Fruit fly (Drosophila melanogaster) whole organism, embryonic: ENCODE results near the gene CG43163.

Experiments used
- ATbp ChIP-seq: fragments of 200-800 bp; sonication (Bioruptor generic); optimal IDR thresholded peaks from 2 replicates; lab custom pipeline; 2017; ENCODE audit warnings: missing biosample characterization, mild to moderate bottlenecking, missing genetic modification characterization, missing genetic modification reagents
- Antp ChIP-seq: fragments of 200-800 bp; sonication (Bioruptor generic); optimal IDR thresholded peaks from 3 replicates; lab custom pipeline; 2016; ENCODE audit warnings: missing biosample characterization, missing genetic modification characterization
- Awh ChIP-seq: fragments of 200-800 bp; sonication (Bioruptor generic); IDR thresholded peaks from 2 replicates; pipeline ENCODE4, ENCODE4 v1.3.6; 2022; ENCODE audit warnings: missing biosample characterization, missing genetic modification characterization
- Bgb ChIP-seq: fragments of 200-800 bp; sonication (Bioruptor generic); IDR thresholded peaks from 2 replicates; pipeline ENCODE4 v1.3.6; 2022; ENCODE audit warnings: missing biosample characterization, missing genetic modification characterization; ENCODE audit not compliant: partially characterized antibody
- Bteb2 ChIP-seq: fragments of 200-800 bp; sonication (Bioruptor generic); optimal IDR thresholded peaks from 2 replicates; lab custom pipeline; 2016; ENCODE audit warnings: missing biosample characterization, missing genetic modification characterization
- CG14710 ChIP-seq: fragments of 200-800 bp; sonication (Bioruptor generic); optimal IDR thresholded peaks from 3 replicates; lab custom pipeline; 2019; ENCODE audit warnings: missing biosample characterization, mild to moderate bottlenecking, missing genetic modification characterization, moderate library complexity
- CG14965 ChIP-seq: fragments of 200-800 bp; sonication (Bioruptor generic); optimal IDR thresholded peaks from 2 replicates; lab custom pipeline; 2016; ENCODE audit warnings: missing biosample characterization, missing genetic modification characterization, borderline replicate concordance
- CG17359 ChIP-seq: fragments of 200-800 bp; sonication (Bioruptor generic); optimal IDR thresholded peaks from 3 replicates; lab custom pipeline; 2018; ENCODE audit warnings: missing biosample characterization, mild to moderate bottlenecking, missing genetic modification characterization, moderate library complexity
- CG17361 ChIP-seq: fragments of 200-800 bp; sonication (Bioruptor generic); IDR thresholded peaks from 3 replicates; pipeline ENCODE4 v1.3.6; 2022; ENCODE audit warnings: missing biosample characterization, missing genetic modification characterization
- CG2678 ChIP-seq: fragments of 200-800 bp; sonication (Bioruptor generic); optimal IDR thresholded peaks from 3 replicates; lab custom pipeline; 2019; ENCODE audit warnings: missing biosample characterization, mild to moderate bottlenecking, missing genetic modification characterization, moderate library complexity
- CG3995 ChIP-seq: fragments of 200-800 bp; sonication (Bioruptor generic); optimal IDR thresholded peaks from 3 replicates; lab custom pipeline; 2016; ENCODE audit warnings: missing biosample characterization, missing genetic modification characterization
- CG6272 ChIP-seq: fragments of 200-800 bp; sonication (Bioruptor generic); IDR thresholded peaks from 2 replicates; pipeline ENCODE4 v1.3.6; 2022; ENCODE audit warnings: missing biosample characterization, missing genetic modification characterization
- CrebB ChIP-seq: fragments of 200-800 bp; sonication (Bioruptor generic); optimal IDR thresholded peaks from 3 replicates; lab custom pipeline; 2018; ENCODE audit warnings: missing biosample characterization, mild to moderate bottlenecking, missing genetic modification characterization
- Eip74EF ChIP-seq, 2 experiments: fragments of 200-800 bp in 1 of 2; fragments of >200 bp in 1 of 2; sonication (Bioruptor generic) in 1 of 2; optimal IDR thresholded peaks; 2 replicates each; lab custom pipeline; 2017 to 2019; ENCODE audit warnings: missing biosample characterization in 2 of 2, missing genetic modification characterization in 2 of 2, mild to moderate bottlenecking in 1 of 2, moderate library complexity in 1 of 2
- HmgD ChIP-seq: fragments of 200-800 bp; sonication (Bioruptor generic); optimal IDR thresholded peaks from 3 replicates; lab custom pipeline; 2016; ENCODE audit warnings: missing biosample characterization, missing genetic modification characterization
- Hsf ChIP-seq: fragments of 200-800 bp; sonication (Bioruptor generic); optimal IDR thresholded peaks from 3 replicates; lab custom pipeline; 2016; ENCODE audit warnings: missing biosample characterization, missing genetic modification characterization
- Lhr ChIP-seq: fragments of 200-800 bp; sonication (Bioruptor generic); optimal IDR thresholded peaks from 3 replicates; lab custom pipeline; 2017; ENCODE audit warnings: mild to moderate bottlenecking, missing biosample characterization, missing genetic modification reagents, missing genetic modification characterization
- MTF-1 ChIP-seq: fragments of 200-800 bp; sonication (Bioruptor generic); optimal IDR thresholded peaks from 2 replicates; lab custom pipeline; 2018; ENCODE audit warnings: missing biosample characterization, mild to moderate bottlenecking, missing genetic modification characterization, borderline replicate concordance
- Oli ChIP-seq: fragments of 200-800 bp; sonication (Bioruptor generic); optimal IDR thresholded peaks from 2 replicates; lab custom pipeline; 2018; ENCODE audit warnings: missing biosample characterization, mild to moderate bottlenecking, missing genetic modification characterization, moderate library complexity
- Optix ChIP-seq: fragments of 200-800 bp; sonication (Bioruptor generic); IDR thresholded peaks from 3 replicates; pipeline ENCODE4 v1.3.6; 2022; ENCODE audit warnings: missing biosample characterization, missing genetic modification characterization
- Ravus ChIP-seq: fragments of 200-800 bp; sonication (Bioruptor generic); IDR thresholded peaks from 2 replicates; pipeline ENCODE4 v1.3.6; 2022; ENCODE audit warnings: missing biosample characterization, missing genetic modification characterization
- Sox102F ChIP-seq: fragments of 200-800 bp; sonication (Bioruptor generic); optimal IDR thresholded peaks from 2 replicates; lab custom pipeline; 2018; ENCODE audit warnings: missing biosample characterization, mild to moderate bottlenecking, missing genetic modification characterization, moderate library complexity
- Sry-β ChIP-seq: fragments of 200-800 bp; sonication (Bioruptor generic); optimal IDR thresholded peaks from 2 replicates; lab custom pipeline; 2018; ENCODE audit warnings: missing biosample characterization, mild to moderate bottlenecking, missing genetic modification characterization, moderate library complexity
- Xrp1 ChIP-seq: fragments of 200-800 bp; sonication (Bioruptor generic); IDR thresholded peaks from 2 replicates; pipeline ENCODE4 v1.3.6; 2022; ENCODE audit warnings: missing biosample characterization, missing genetic modification characterization
- amos ChIP-seq: fragments of 200-800 bp; sonication (Bioruptor generic); IDR thresholded peaks from 2 replicates; pipeline ENCODE4 v1.3.6; 2022; ENCODE audit warnings: missing biosample characterization, missing genetic modification characterization; ENCODE audit not compliant: partially characterized antibody
- aop ChIP-seq: fragments of 200-800 bp; sonication (Bioruptor generic); IDR thresholded peaks from 2 replicates; pipeline ENCODE4 v1.3.6; 2022; ENCODE audit warnings: missing biosample characterization, missing genetic modification characterization
- bcd ChIP-seq: fragments of 200-800 bp; sonication (Bioruptor generic); optimal IDR thresholded peaks from 2 replicates; lab custom pipeline; 2017; ENCODE audit warnings: missing biosample characterization, mild to moderate bottlenecking, missing genetic modification characterization
- btn ChIP-seq: fragments of 200-800 bp; sonication (Bioruptor generic); optimal IDR thresholded peaks from 2 replicates; lab custom pipeline; 2016; ENCODE audit warnings: missing biosample characterization, missing genetic modification characterization
- cato ChIP-seq: fragments of 200-800 bp; sonication (Bioruptor generic); optimal IDR thresholded peaks from 2 replicates; lab custom pipeline; 2016; ENCODE audit warnings: missing biosample characterization, missing genetic modification characterization, borderline replicate concordance
- chif ChIP-seq, 2 experiments: fragments of 200-800 bp; sonication (Bioruptor generic); optimal IDR thresholded peaks; 3 replicates each; lab custom pipeline; 2016; ENCODE audit warnings: missing biosample characterization in 2 of 2, missing genetic modification characterization in 2 of 2
- chinmo ChIP-seq: fragments of 200-800 bp; sonication (Bioruptor generic); IDR thresholded peaks from 4 replicates; pipeline ENCODE4 v1.3.6; 2022; ENCODE audit warnings: missing biosample characterization, missing genetic modification characterization; ENCODE audit not compliant: partially characterized antibody
- eyg ChIP-seq: fragments of 200-800 bp; sonication (Bioruptor generic); optimal IDR thresholded peaks from 3 replicates; lab custom pipeline; 2016; ENCODE audit warnings: missing biosample characterization, missing genetic modification characterization
- fd96Cb ChIP-seq: fragments of 200-800 bp; sonication (Bioruptor generic); optimal IDR thresholded peaks from 2 replicates; lab custom pipeline; 2018; ENCODE audit warnings: missing biosample characterization, mild to moderate bottlenecking, missing genetic modification characterization, moderate library complexity
- gce ChIP-seq: fragments of 200-800 bp; sonication (Bioruptor generic); IDR thresholded peaks from 3 replicates; pipeline ENCODE4 v1.3.6; 2022; ENCODE audit warnings: missing biosample characterization, missing genetic modification characterization
- gem ChIP-seq: fragments of 200-800 bp; sonication (Bioruptor generic); optimal IDR thresholded peaks from 2 replicates; lab custom pipeline; 2019; ENCODE audit warnings: missing biosample characterization, mild to moderate bottlenecking, missing genetic modification characterization, moderate library complexity
- h ChIP-seq: fragments of >200 bp; optimal IDR thresholded peaks from 2 replicates; lab custom pipeline; 2017
- hbn ChIP-seq: fragments of 200-800 bp; sonication (Bioruptor generic); IDR thresholded peaks from 2 replicates; pipeline ENCODE4 v1.3.6; 2022; ENCODE audit warnings: missing biosample characterization, missing genetic modification characterization; ENCODE audit not compliant: partially characterized antibody
- jumu ChIP-seq: fragments of 200-800 bp; sonication (Bioruptor generic); optimal IDR thresholded peaks from 3 replicates; lab custom pipeline; 2016; ENCODE audit warnings: missing biosample characterization, missing genetic modification characterization
- lab ChIP-seq: fragments of 200-800 bp; sonication (Bioruptor generic); optimal IDR thresholded peaks from 3 replicates; lab custom pipeline; 2017; ENCODE audit warnings: missing biosample characterization, missing genetic modification characterization, mild to moderate bottlenecking, moderate library complexity, missing genetic modification reagents
- lbe ChIP-seq: fragments of 200-800 bp; sonication (Bioruptor generic); optimal IDR thresholded peaks from 2 replicates; lab custom pipeline; 2016; ENCODE audit warnings: missing biosample characterization, mild to moderate bottlenecking, missing genetic modification characterization
- luna ChIP-seq: fragments of 200-800 bp; sonication (Bioruptor generic); optimal IDR thresholded peaks from 2 replicates; lab custom pipeline; 2016; ENCODE audit warnings: missing biosample characterization, missing genetic modification characterization
- odd ChIP-seq: fragments of 200-800 bp; sonication (Bioruptor generic); optimal IDR thresholded peaks from 2 replicates; lab custom pipeline; 2017; ENCODE audit warnings: missing biosample characterization, mild to moderate bottlenecking, missing genetic modification characterization
- pan ChIP-seq, 4 experiments: fragments of >200 bp in 3 of 4; fragments of 200-800 bp in 1 of 4; sonication (Bioruptor generic) in 1 of 4; optimal IDR thresholded peaks in 3 of 4; IDR thresholded peaks in 1 of 4; 2 replicates each; pipeline versions ENCODE4 v1.3.6 to Lab custom; 2017 to 2022; ENCODE audit warnings: missing biosample characterization in 2 of 4, missing genetic modification characterization in 2 of 4, mixed read lengths in 1 of 4
- prd ChIP-seq, 3 experiments: fragments of >200 bp in 2 of 3; fragments of 200-800 bp in 1 of 3; sonication (Bioruptor generic) in 1 of 3; optimal IDR thresholded peaks in 2 of 3; IDR thresholded peaks in 1 of 3; 2 replicates in 2 of 3; 3 replicates in 1 of 3; pipeline versions ENCODE4 v1.3.6 to Lab custom; 2017 to 2022; ENCODE audit warnings: missing biosample characterization in 1 of 3, missing genetic modification characterization in 1 of 3
- shn ChIP-seq: fragments of 200-800 bp; sonication (Bioruptor generic); optimal IDR thresholded peaks from 3 replicates; lab custom pipeline; 2016; ENCODE audit warnings: missing biosample characterization, missing genetic modification characterization
- so ChIP-seq: fragments of 200-800 bp; sonication (Bioruptor generic); IDR thresholded peaks from 3 replicates; pipeline ENCODE4 v1.3.6; 2022; ENCODE audit warnings: missing biosample characterization, missing genetic modification characterization
- stwl ChIP-seq: fragments of 200-800 bp; sonication (Bioruptor generic); optimal IDR thresholded peaks from 3 replicates; lab custom pipeline; 2018; ENCODE audit warnings: missing biosample characterization, mild to moderate bottlenecking, missing genetic modification characterization, moderate library complexity
- yki ChIP-seq: fragments of >200 bp; optimal IDR thresholded peaks from 3 replicates; lab custom pipeline; 2018

CG43163 gene

DNA sequence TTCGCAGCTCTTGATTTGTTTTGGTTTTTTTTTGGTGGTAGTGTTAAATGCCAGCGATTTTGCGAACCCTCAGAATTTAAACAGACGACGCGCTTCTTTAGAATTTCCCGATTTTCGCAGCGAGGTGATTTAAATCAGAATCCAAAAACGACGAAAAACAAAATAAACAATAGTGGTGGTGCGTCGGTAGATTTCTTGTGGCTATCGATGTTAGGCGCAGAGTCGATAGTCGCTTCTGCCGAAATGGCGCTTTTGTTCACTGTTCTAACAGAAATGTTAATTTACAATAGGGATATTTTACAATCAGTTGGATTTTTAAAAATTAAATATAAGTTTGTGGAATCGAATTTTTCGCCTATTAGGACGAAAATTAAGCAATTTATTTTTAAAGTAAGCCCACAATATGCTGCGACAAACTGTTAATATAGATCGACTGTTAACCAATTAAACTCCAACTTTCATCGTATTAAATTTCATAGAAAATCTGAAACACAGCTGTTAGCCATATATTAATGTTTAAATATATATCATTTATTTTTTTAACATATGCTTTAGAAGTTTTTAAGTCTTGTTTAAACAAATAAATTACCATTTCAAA lies 57.6 kb downstream of the CG43163 start, which contains the start of gene CG6983 (continued):
- no peak for TF ChIP-seq odd
- TF ChIP-seq CG2678 (tag; lab: Kevin White, UChicago) = no peak
- TF ChIP-seq cato (GFP tag; lab: Kevin White, UChicago) = no peak
- TF ChIP-seq lbe (GFP tag; lab: Kevin White, UChicago) = no peak
- no peak for TF ChIP-seq yki (lab: Kevin White, UChicago)
- TF ChIP-seq jumu (GFP tag; lab: Kevin White, UChicago) = no peak
- peak; percentile 71 for TF ChIP-seq hbn
- TF ChIP-seq shn = no peak
- TF ChIP-seq lab (GFP tag; lab: Kevin White, UChicago) = no peak
- TF ChIP-seq prd (optimal IDR thresholded peaks at IDR 0.05; lab: Kevin White, UChicago) = no peak
- no peak for TF ChIP-seq prd (GFP tag; IDR thresholded peaks at IDR 0.05; lab: Robert Waterston, UW)
- peak; percentile 79; the same call in 3 of the 4 replicates for TF ChIP-seq chinmo (GFP tag; lab: Robert Waterston, UW)
- TF ChIP-seq CG17361 (GFP tag; lab: Robert Waterston, UW) = 0 out of 3 replicates have a peak, but pooled peaks have one; percentile 22
- no peak for TF ChIP-seq Hsf (GFP tag; lab: Kevin White, UChicago)
- TF ChIP-seq amos (GFP tag; lab: Robert Waterston, UW) = peak; percentile 92; the same call in 1 of the 2 replicates
- peak; percentile 83 for TF ChIP-seq Bgb (GFP tag; lab: Robert Waterston, UW)
- TF ChIP-seq CrebB (tag; lab: Kevin White, UChicago) = no peak
- no peak for TF ChIP-seq CG14965 (GFP tag; lab: Kevin White, UChicago)
- TF ChIP-seq eyg (GFP tag; lab: Kevin White, UChicago) = no peak
- no peak for TF ChIP-seq bcd
- TF ChIP-seq luna (GFP tag; lab: Kevin White, UChicago) = no peak
- TF ChIP-seq Antp (GFP tag; lab: Kevin White, UChicago) = no peak
- TF ChIP-seq gem (tag; lab: Kevin White, UChicago) = no peak
- no peak for TF ChIP-seq CG17359 (tag; lab: Kevin White, UChicago)
- no peak for TF ChIP-seq gce (GFP tag; lab: Robert Waterston, UW)
- TF ChIP-seq aop (GFP tag; lab: Robert Waterston, UW) = no peak
- no peak for TF ChIP-seq btn (GFP tag; lab: Kevin White, UChicago)
- TF ChIP-seq, all 482 proteins: peak for 71

DNA sequence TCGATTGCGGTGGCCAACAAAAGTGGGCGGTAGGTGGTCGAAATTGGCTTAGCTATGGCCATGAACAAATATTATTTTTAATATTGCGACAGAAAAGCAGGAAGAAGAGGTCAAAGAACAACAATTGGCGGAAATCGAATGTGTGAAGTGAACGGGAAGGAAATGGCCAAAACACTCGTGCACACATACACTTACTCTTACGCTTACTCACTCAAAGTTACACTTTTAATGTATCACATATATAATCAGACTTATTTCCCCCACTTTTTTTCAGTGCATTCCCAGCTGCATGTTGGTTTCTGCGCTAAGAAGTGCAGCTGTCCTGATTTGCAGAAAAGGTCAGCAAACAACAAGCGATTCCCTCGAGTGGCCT lies 58.4 kb downstream of the CG43163 start:
- no peak for TF ChIP-seq Lhr
- TF ChIP-seq chif (GFP tag; optimal IDR thresholded peaks at IDR 0.05; lab: Kevin White, UChicago) = peak in 1 of 2 experiments; percentile 4
- peak; percentile 28 for TF ChIP-seq Oli (tag; lab: Kevin White, UChicago)
- TF ChIP-seq HmgD (GFP tag; lab: Kevin White, UChicago) = peak; percentile 17
- TF ChIP-seq Bteb2 (GFP tag; lab: Kevin White, UChicago) = no peak
- TF ChIP-seq h (lab: Kevin White, UChicago) = no peak
- TF ChIP-seq ATbp = peak; percentile 47
- peak; percentile 9 for TF ChIP-seq bcd
- TF ChIP-seq MTF-1 = no peak
- TF ChIP-seq Awh (GFP tag; lab: Robert Waterston, UW) = peak; percentile 22; the same call in 1 of the 2 replicates
- no peak for TF ChIP-seq Optix (GFP tag; lab: Robert Waterston, UW)
- TF ChIP-seq so (GFP tag; lab: Robert Waterston, UW) = no peak
- TF ChIP-seq Sox102F = peak; percentile 19
- TF ChIP-seq CG3995 = no peak
- TF ChIP-seq stwl (tag; lab: Kevin White, UChicago) = no peak
- TF ChIP-seq fd96Cb = peak; percentile 13
- TF ChIP-seq pan (optimal IDR thresholded peaks at IDR 0.05; lab: Kevin White, UChicago) = no peak
- peak in 1 of 2 experiments; percentile 21 for TF ChIP-seq pan (GFP tag; optimal IDR thresholded peaks at IDR 0.05 in 1 of 2, IDR thresholded peaks at IDR 0.05 in 1 of 2)
- no peak for TF ChIP-seq Sry-β (GFP tag; lab: Kevin White, UChicago)
- TF ChIP-seq CG6272 (GFP tag; lab: Robert Waterston, UW) = no peak
- TF ChIP-seq CG14710 = peak; percentile 33
- no peak for TF ChIP-seq Xrp1 (GFP tag; lab: Robert Waterston, UW)
- no peak for TF ChIP-seq Eip74EF (GFP tag; optimal IDR thresholded peaks at IDR 0.05; lab: Kevin White, UChicago)
- TF ChIP-seq hbn = no peak
- TF ChIP-seq Ravus (GFP tag; lab: Robert Waterston, UW) = no peak
